Worm (Caenorhabditis elegans) whole organism, young adult: ENCODE measurements around the gene C18B2.5.

Source experiments
- B0336.3 ChIP-seq: fragments of 200-800 bp; sonication (Bioruptor generic); IDR thresholded peaks from 2 replicates; pipeline ENCODE4 v1.3.6; 2022; ENCODE audit warnings: missing genetic modification characterization, missing compliant biosample characterization
- Y67H2A.10 ChIP-seq: fragments of 200-800 bp; sonication (Bioruptor generic); conservative IDR thresholded peaks from 2 replicates; pipeline ENCODE4 v1.3.6; 2022; ENCODE audit warnings: missing genetic modification reagents, missing genetic modification characterization, missing compliant biosample characterization
- bed-1 ChIP-seq: fragments of 200-800 bp; sonication (Bioruptor generic); IDR thresholded peaks from 2 replicates; pipeline ENCODE4 v1.3.6; 2022; ENCODE audit warnings: missing genetic modification reagents, missing genetic modification characterization, missing compliant biosample characterization
- ceh-100 ChIP-seq: fragments of 200-800 bp; sonication (Bioruptor generic); IDR thresholded peaks from 2 replicates; pipeline ENCODE4 v1.3.6; 2022; ENCODE audit warnings: missing genetic modification reagents, missing genetic modification characterization, missing compliant biosample characterization
- ceh-91 ChIP-seq: fragments of 200-800 bp; sonication (Bioruptor generic); IDR thresholded peaks from 2 replicates; pipeline ENCODE4 v1.3.6; 2022; ENCODE audit warnings: missing genetic modification reagents, missing genetic modification characterization, missing compliant biosample characterization
- ekl-4 ChIP-seq: fragments of 200-800 bp; sonication (Bioruptor generic); IDR thresholded peaks from 2 replicates; pipeline ENCODE4 v1.3.6; 2022; ENCODE audit warnings: missing genetic modification reagents, missing genetic modification characterization, missing compliant biosample characterization
- lin-35 ChIP-seq, 3 experiments: fragments of 150-350 bp in 2 of 3; sonication (generic microtip) in 1 of 3; optimal IDR thresholded peaks; 2 replicates each; lab custom pipeline; 2014 to 2018; ENCODE audit warnings: missing biosample characterization in 3 of 3, missing genetic modification characterization in 3 of 3, missing genetic modification reagents in 3 of 3
- mxl-1 ChIP-seq: sonication (generic microtip); optimal IDR thresholded peaks from 2 replicates; lab custom pipeline; 2016; ENCODE audit warnings: missing genetic modification characterization, missing compliant biosample characterization
- rec-8 ChIP-seq, 2 experiments: sonication (generic microtip); optimal IDR thresholded peaks; 2 replicates each; lab custom pipeline; 2016; ENCODE audit warnings: mild to moderate bottlenecking in 2 of 2, missing genetic modification characterization in 2 of 2, missing genetic modification reagents in 2 of 2, missing genotype in 2 of 2, missing biosample characterization in 1 of 2, missing compliant biosample characterization in 1 of 2, moderate library complexity in 1 of 2
- repo-1 ChIP-seq: sonication (generic microtip); optimal IDR thresholded peaks from 2 replicates; lab custom pipeline; 2017; ENCODE audit warnings: mild to moderate bottlenecking, missing genetic modification characterization, missing compliant biosample characterization
- snpc-1.3 ChIP-seq: sonication (generic microtip); optimal IDR thresholded peaks from 2 replicates; lab custom pipeline; 2017; ENCODE audit warnings: missing genetic modification characterization, mild to moderate bottlenecking, missing compliant biosample characterization, antibody characterized with exemption, moderate library complexity, missing genotype, missing genetic modification reagents; ENCODE audit not compliant: insufficient read depth
- snpc-4 ChIP-seq, 5 experiments: fragments of 150-350 bp in 1 of 5; sonication (generic microtip) in 4 of 5; optimal IDR thresholded peaks; 2 replicates each; lab custom pipeline; 2014 to 2018; ENCODE audit warnings: missing genetic modification characterization in 5 of 5, missing biosample characterization in 3 of 5, antibody characterized with exemption in 2 of 5, mild to moderate bottlenecking in 2 of 5, missing compliant biosample characterization in 2 of 5, missing genotype in 2 of 5, moderate library complexity in 2 of 5, missing genetic modification reagents in 1 of 5
- zfh-2 ChIP-seq: fragments of 200-800 bp; sonication (Bioruptor generic); conservative IDR thresholded peaks from 2 replicates; pipeline ENCODE4 v1.3.6; 2022; ENCODE audit warnings: missing genetic modification reagents, missing genetic modification characterization, missing compliant biosample characterization
- zim-3 ChIP-seq: sonication (generic microtip); optimal IDR thresholded peaks from 2 replicates; lab custom pipeline; 2017; ENCODE audit warnings: mild to moderate bottlenecking, missing genetic modification characterization, moderate library complexity, missing compliant biosample characterization

DNA sequence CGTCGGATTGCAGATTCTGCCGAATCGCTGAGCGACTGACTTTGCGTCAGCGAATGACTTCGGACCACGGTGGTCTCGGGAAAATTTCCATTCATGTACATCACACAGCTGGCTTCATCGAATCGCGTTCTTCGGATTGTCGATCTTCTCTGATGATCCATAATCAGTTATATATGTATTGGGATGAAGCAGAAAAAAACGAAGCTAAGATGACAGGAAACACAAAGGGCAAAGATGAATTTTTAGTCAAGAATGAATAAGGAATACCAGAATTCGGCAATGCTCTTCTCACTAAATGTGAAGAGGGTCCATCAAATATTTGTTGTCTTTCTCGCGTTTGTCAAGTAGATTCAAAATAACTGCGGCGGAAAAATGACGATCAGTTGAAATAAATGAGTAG is 6.3 kb upstream of the C18B2.5 start, which contains the start of gene del-9:
- TF ChIP-seq ekl-4 (GFP tag; lab: Robert Waterston, UW) (no peak), ceh-91 (GFP tag; lab: Robert Waterston, UW) (no peak), B0336.3 (no peak), lin-35 (GFP tag; optimal IDR thresholded peaks at IDR 0.05; lab: Kevin White, UChicago) (no peak), mxl-1 (tag; lab: Kevin White, UChicago) (no peak), zim-3 (tag; lab: Kevin White, UChicago) (no peak), repo-1 (tag; lab: Kevin White, UChicago) (no peak), ceh-100 (no peak), Y67H2A.10 (GFP tag; lab: Robert Waterston, UW) (no peak), zfh-2 (GFP tag; lab: Robert Waterston, UW) (no peak), snpc-4 (GFP tag; optimal IDR thresholded peaks at IDR 0.05; lab: Kevin White, UChicago) (no peak), snpc-4 (tag; optimal IDR thresholded peaks at IDR 0.05; lab: Kevin White, UChicago) (no peak), bed-1 (GFP tag; lab: Robert Waterston, UW) (no peak), rec-8 (tag; optimal IDR thresholded peaks at IDR 0.05; lab: Kevin White, UChicago) (no peak), snpc-1.3 (no peak)
